Worm (Caenorhabditis elegans): ENCODE data around the gene aat-4.
A peak's percentile ranks its signal among the peaks of the same experiment; 100 is the strongest.
"Not testable (repeated sequence)": the region's sequence is repeated elsewhere in the genome, so short reads cannot be mapped to it uniquely, and the experiment has no call there.

The aat-4 gene

ce11 chrIV:6321667-6322066, 46.1 kb upstream of the aat-4 start, which contains the start of gene Y73B6BL.29 (continued):
- TF ChIP-seq lsy-2 (tag; optimal IDR thresholded peaks at IDR 0.05) (peak; percentile 68 to 96), ceh-32 (tag; optimal IDR thresholded peaks at IDR 0.05; ENCODE audit: poor library complexity) (peak; percentile 58), hlh-30 (tag; optimal IDR thresholded peaks at IDR 0.05; ENCODE audit: insufficient read depth) (peak; percentile 68), gei-8 (GFP tag; optimal IDR thresholded peaks at IDR 0.05) (no peak), nhr-111 (GFP tag; optimal IDR thresholded peaks at IDR 0.05) (no peak), egl-27 (tag; optimal IDR thresholded peaks at IDR 0.05) (no peak), nhr-76 (tag; optimal IDR thresholded peaks at IDR 0.05) (no peak), nhr-42 (GFP tag; IDR thresholded peaks at IDR 0.05) (no peak), dve-1 (tag; optimal IDR thresholded peaks at IDR 0.05; ENCODE audit: insufficient read depth) (peak; percentile 90), php-3 (GFP tag; IDR thresholded peaks at IDR 0.05) (no peak), dmd-8 (GFP tag; IDR thresholded peaks at IDR 0.05) (no peak), T20F7.1 (GFP tag; optimal IDR thresholded peaks at IDR 0.05) (peak; percentile 71), daf-12 (tag; optimal IDR thresholded peaks at IDR 0.05) (no peak), fkh-10 (GFP tag; optimal IDR thresholded peaks at IDR 0.05) (peak; percentile 71)

- TF ChIP-seq T26A8.4 (GFP tag; IDR thresholded peaks at IDR 0.05) = 0 out of 2 replicates have a peak, but pooled peaks have one; percentile 34
- TF ChIP-seq ZK337.2 (GFP tag; IDR thresholded peaks at IDR 0.05) = 0 out of 2 replicates have a peak, but pooled peaks have one; percentile 3
- TF ChIP-seq dmd-8 (GFP tag; IDR thresholded peaks at IDR 0.05) = 0 out of 2 replicates have a peak, but pooled peaks have one; percentile 17
- 0 out of 2 replicates have a peak, but pooled peaks have one; percentile 51 for TF ChIP-seq arid-1 (GFP tag; conservative IDR thresholded peaks at IDR 0.05)
- peak; percentile 40 for TF ChIP-seq lin-38 (GFP tag; IDR thresholded peaks at IDR 0.05)
- TF ChIP-seq mdt-29 (GFP tag; IDR thresholded peaks at IDR 0.05) = 0 out of 2 replicates have a peak, but pooled peaks have one; percentile 24
- 0 out of 2 replicates have a peak, but pooled peaks have one; percentile 16 for TF ChIP-seq php-3 (GFP tag; IDR thresholded peaks at IDR 0.05)
- TF ChIP-seq snpc-1.2 (GFP tag; IDR thresholded peaks at IDR 0.05) = peak; percentile 66
Observed at ce11 chrIV:6320267-6320977, 44.9 kb upstream of the aat-4 start.

ce11 chrIV:6317357-6317756, 41.8 kb upstream of the aat-4 start, which contains the start of gene Y73B6BL.12:
Gene Y73B6BL.12 (minus strand): TSS chrIV:6317457.
- not testable (repeated sequence) for TF ChIP-seq nhr-28, egl-27, ceh-28 (tag; optimal IDR thresholded peaks at IDR 0.05)

- TF ChIP-seq pha-4 (GFP tag; IDR thresholded peaks at IDR 0.05) = no peak
- TF ChIP-seq pha-4 (tag; optimal IDR thresholded peaks at IDR 0.05) = no peak
- no peak for TF ChIP-seq nhr-77 (tag; optimal IDR thresholded peaks at IDR 0.05)
- TF ChIP-seq mep-1 (tag; optimal IDR thresholded peaks at IDR 0.05) = no peak
- no peak for TF ChIP-seq cey-2 (tag; optimal IDR thresholded peaks at IDR 0.05; ENCODE audit: borderline replicate concordance, insufficient read depth)
- no peak for TF ChIP-seq ztf-7 (tag; optimal IDR thresholded peaks at IDR 0.05)
- TF ChIP-seq ceh-28 (tag; optimal IDR thresholded peaks at IDR 0.05) = peak; percentile 23
- no peak for TF ChIP-seq dpl-1 (GFP tag; optimal IDR thresholded peaks at IDR 0.05)
Observed at ce11 chrIV:6307439-6307838, 31.9 kb upstream of the aat-4 start, which contains the start of gene csp-2. Gene csp-2 (plus strand): TSS chrIV:6307739.

- no peak for TF ChIP-seq daf-19 (GFP tag; conservative IDR thresholded peaks at IDR 0.05)
- no peak for TF ChIP-seq Y105C5A.15 (GFP tag; IDR thresholded peaks at IDR 0.05)
- TF ChIP-seq daf-16 (GFP tag; optimal IDR thresholded peaks at IDR 0.05) = no peak
- TF ChIP-seq daf-16 (tag; optimal IDR thresholded peaks at IDR 0.05) = no peak
- no peak for TF ChIP-seq nhr-237 (tag; optimal IDR thresholded peaks at IDR 0.05)
- TF ChIP-seq dpl-1 (GFP tag; optimal IDR thresholded peaks at IDR 0.05) = no peak
- TF ChIP-seq mxl-3 (GFP tag; optimal IDR thresholded peaks at IDR 0.05) = no peak
- TF ChIP-seq mes-2 (tag; optimal IDR thresholded peaks at IDR 0.05; ENCODE audit: poor library complexity, severe bottlenecking) = no peak
Observed at ce11 chrIV:6303642-6304041, 28.1 kb upstream of the aat-4 start, which contains the start of gene srv-25. Gene srv-25 (minus strand): TSS chrIV:6303742.

Measured in whole organism, L4 larva.